Worm (Caenorhabditis elegans) whole organism, L4 larva: ENCODE measurements around the gene hira-1.

Experiments
- D1046.2 ChIP-seq: fragments of 200-800 bp; sonication (Bioruptor generic); IDR thresholded peaks from 2 replicates; pipeline ENCODE4 v1.3.6; 2022; ENCODE audit warnings: missing genetic modification characterization, missing compliant biosample characterization
- F26F4.8 ChIP-seq: fragments of 200-800 bp; sonication (Bioruptor generic); conservative IDR thresholded peaks from 2 replicates; pipeline ENCODE4 v1.3.6; 2022; ENCODE audit warnings: missing genetic modification characterization, missing compliant biosample characterization
- F37D6.2 ChIP-seq: sonication (generic microtip); optimal IDR thresholded peaks from 2 replicates; lab custom pipeline; 2016; ENCODE audit warnings: mild to moderate bottlenecking, missing genetic modification characterization, missing compliant biosample characterization
- R02D3.7 ChIP-seq: fragments of 150-350 bp; sonication (generic microtip); optimal IDR thresholded peaks from 3 replicates; lab custom pipeline; 2014; ENCODE audit warnings: missing biosample characterization, missing genetic modification characterization
- T26A8.4 ChIP-seq: fragments of 200-800 bp; sonication (Bioruptor generic); IDR thresholded peaks from 2 replicates; pipeline ENCODE4 v1.3.6; 2022; ENCODE audit warnings: missing genetic modification characterization, missing compliant biosample characterization
- Y5F2A.4 ChIP-seq: fragments of 200-800 bp; sonication (Bioruptor generic); optimal IDR thresholded peaks from 2 replicates; lab custom pipeline; 2018; ENCODE audit warnings: mild to moderate bottlenecking, missing genetic modification characterization, missing compliant biosample characterization
- ZK546.5 ChIP-seq, 2 experiments: sonication (generic microtip); optimal IDR thresholded peaks; 2 replicates each; lab custom pipeline; 2017; ENCODE audit warnings: missing biosample characterization in 2 of 2, missing genetic modification characterization in 2 of 2
- aly-2 ChIP-seq: sonication (generic microtip); optimal IDR thresholded peaks from 2 replicates; lab custom pipeline; 2018; ENCODE audit warnings: missing biosample characterization, missing genetic modification characterization
- ama-1 ChIP-seq: fragments of 150-350 bp; optimal IDR thresholded peaks from 2 replicates; lab custom pipeline; 2014; ENCODE audit warnings: inconsistent platforms, mixed read lengths
- ceh-20 ChIP-seq: fragments of 200-800 bp; sonication (Bioruptor generic); IDR thresholded peaks from 2 replicates; pipeline ENCODE4 v1.3.6; 2022; ENCODE audit warnings: missing genetic modification reagents, missing genetic modification characterization, missing compliant biosample characterization
- ceh-28 ChIP-seq: fragments of 150-350 bp; optimal IDR thresholded peaks from 2 replicates; lab custom pipeline; 2014; ENCODE audit warnings: missing biosample characterization, missing genetic modification reagents, missing genetic modification characterization
- ces-1 ChIP-seq: fragments of 150-350 bp; sonication (generic microtip); optimal IDR thresholded peaks from 4 replicates; lab custom pipeline; 2014; ENCODE audit warnings: missing biosample characterization, missing genetic modification reagents, missing genetic modification characterization
- daf-12 ChIP-seq: fragments of 150-350 bp; optimal IDR thresholded peaks from 2 replicates; lab custom pipeline; 2014; ENCODE audit warnings: missing biosample characterization, missing genetic modification reagents, missing genetic modification characterization
- daf-16 ChIP-seq, 3 experiments: sonication (generic microtip); optimal IDR thresholded peaks; 2 replicates each; lab custom pipeline; 2016 to 2017; ENCODE audit warnings: missing genetic modification characterization in 3 of 3, missing genetic modification reagents in 3 of 3, mild to moderate bottlenecking in 2 of 3, missing compliant biosample characterization in 2 of 3, missing biosample characterization in 1 of 3, moderate library complexity in 1 of 3
- daf-8 ChIP-seq: fragments of 200-800 bp; sonication (Bioruptor generic); IDR thresholded peaks from 2 replicates; pipeline ENCODE4 v1.3.6; 2022; ENCODE audit warnings: missing genetic modification characterization, missing compliant biosample characterization
- dmd-6 ChIP-seq: fragments of 200-800 bp; sonication (Bioruptor generic); IDR thresholded peaks from 2 replicates; pipeline ENCODE4 v1.3.6; 2022; ENCODE audit warnings: missing genetic modification reagents, missing genetic modification characterization, missing compliant biosample characterization
- dmd-8 ChIP-seq: fragments of 200-800 bp; sonication (Bioruptor generic); IDR thresholded peaks from 2 replicates; pipeline ENCODE4 v1.3.6; 2022; ENCODE audit warnings: missing genetic modification characterization, missing compliant biosample characterization
- dmd-9 ChIP-seq: fragments of 200-800 bp; sonication (Bioruptor generic); IDR thresholded peaks from 2 replicates; pipeline ENCODE4 v1.3.6; 2022; ENCODE audit warnings: missing genetic modification reagents, missing genetic modification characterization, missing compliant biosample characterization
- duxl-1 ChIP-seq: sonication (generic microtip); optimal IDR thresholded peaks from 2 replicates; lab custom pipeline; 2016; ENCODE audit warnings: mild to moderate bottlenecking, missing genetic modification characterization, moderate library complexity, missing compliant biosample characterization; ENCODE audit not compliant: poor library complexity
- dve-1 ChIP-seq: sonication (generic microtip); optimal IDR thresholded peaks from 2 replicates; lab custom pipeline; 2017; ENCODE audit warnings: antibody characterized with exemption, mild to moderate bottlenecking, missing genetic modification characterization, missing compliant biosample characterization; ENCODE audit not compliant: insufficient read depth
- egl-27 ChIP-seq: sonication (generic microtip); optimal IDR thresholded peaks from 3 replicates; lab custom pipeline; 2017; ENCODE audit warnings: missing biosample characterization, missing genetic modification reagents, missing genetic modification characterization
- fkh-10 ChIP-seq: fragments of 150-350 bp; optimal IDR thresholded peaks from 2 replicates; lab custom pipeline; 2014; ENCODE audit warnings: missing biosample characterization, missing genetic modification reagents, missing genetic modification characterization
- fos-1 ChIP-seq: fragments of 150-350 bp; optimal IDR thresholded peaks from 2 replicates; lab custom pipeline; 2014; ENCODE audit warnings: missing biosample characterization, missing genetic modification characterization
- hif-1 ChIP-seq, 2 experiments: sonication (generic microtip); optimal IDR thresholded peaks; 2 replicates each; lab custom pipeline; 2016 to 2017; ENCODE audit warnings: missing compliant biosample characterization in 2 of 2, missing genetic modification characterization in 2 of 2, missing genetic modification reagents in 2 of 2, missing genotype in 2 of 2, mild to moderate bottlenecking in 1 of 2
- jun-1 ChIP-seq: fragments of 150-350 bp; optimal IDR thresholded peaks from 2 replicates; lab custom pipeline; 2014; ENCODE audit warnings: missing biosample characterization, missing genetic modification reagents, missing genetic modification characterization
- lin-1 ChIP-seq: fragments of 200-800 bp; sonication (Bioruptor generic); IDR thresholded peaks from 2 replicates; pipeline ENCODE4 v1.3.6; 2022; ENCODE audit warnings: missing genetic modification reagents, missing genetic modification characterization, missing compliant biosample characterization
- lin-13 ChIP-seq: fragments of 150-350 bp; optimal IDR thresholded peaks from 2 replicates; lab custom pipeline; 2014; ENCODE audit warnings: missing biosample characterization, missing genetic modification reagents, missing genetic modification characterization
- lir-3 ChIP-seq: sonication (generic microtip); optimal IDR thresholded peaks from 2 replicates; lab custom pipeline; 2016; ENCODE audit warnings: mild to moderate bottlenecking, missing genetic modification characterization, missing compliant biosample characterization
- madf-5 ChIP-seq, 2 experiments: fragments of 200-800 bp; sonication (Bioruptor generic); IDR thresholded peaks; 2 replicates each; pipeline ENCODE4 v1.3.6; 2022; ENCODE audit warnings: missing compliant biosample characterization in 2 of 2, missing genetic modification characterization in 2 of 2
- mdl-1 ChIP-seq, 2 experiments: fragments of 150-350 bp in 1 of 2; sonication (generic microtip) in 1 of 2; optimal IDR thresholded peaks; 2 replicates each; lab custom pipeline; 2014 to 2017; ENCODE audit warnings: missing biosample characterization in 2 of 2, missing genetic modification characterization in 2 of 2
- mxl-3 ChIP-seq: fragments of 200-800 bp; sonication (Bioruptor generic); optimal IDR thresholded peaks from 2 replicates; lab custom pipeline; 2018; ENCODE audit warnings: mild to moderate bottlenecking, missing genetic modification characterization, missing compliant biosample characterization
- nhr-10 ChIP-seq: fragments of 150-350 bp; optimal IDR thresholded peaks from 2 replicates; lab custom pipeline; 2014; ENCODE audit warnings: missing biosample characterization, missing genetic modification characterization
- nhr-102 ChIP-seq: sonication (generic microtip); optimal IDR thresholded peaks from 2 replicates; lab custom pipeline; 2016; ENCODE audit warnings: mild to moderate bottlenecking, missing genetic modification characterization, moderate library complexity, missing compliant biosample characterization
- nhr-11 ChIP-seq: fragments of 150-350 bp; optimal IDR thresholded peaks from 2 replicates; lab custom pipeline; 2014; ENCODE audit warnings: missing biosample characterization, missing genetic modification characterization
- nhr-111 ChIP-seq: fragments of 200-800 bp; sonication (Bioruptor generic); optimal IDR thresholded peaks from 2 replicates; lab custom pipeline; 2018; ENCODE audit warnings: mild to moderate bottlenecking, missing genetic modification characterization, missing compliant biosample characterization
- nhr-237 ChIP-seq: sonication (generic microtip); optimal IDR thresholded peaks from 2 replicates; lab custom pipeline; 2017; ENCODE audit warnings: missing biosample characterization, missing genetic modification characterization
- nhr-28 ChIP-seq: fragments of 150-350 bp; optimal IDR thresholded peaks from 2 replicates; lab custom pipeline; 2014; ENCODE audit warnings: missing biosample characterization, missing genetic modification characterization
- nhr-48 ChIP-seq: sonication (generic microtip); optimal IDR thresholded peaks from 2 replicates; lab custom pipeline; 2016; ENCODE audit warnings: mild to moderate bottlenecking, missing genetic modification characterization, missing compliant biosample characterization
- nhr-76 ChIP-seq: fragments of 150-350 bp; optimal IDR thresholded peaks from 2 replicates; lab custom pipeline; 2014; ENCODE audit warnings: missing biosample characterization, missing genetic modification characterization
- php-3 ChIP-seq: fragments of 200-800 bp; sonication (Bioruptor generic); IDR thresholded peaks from 2 replicates; pipeline ENCODE4 v1.3.6; 2022; ENCODE audit warnings: missing genetic modification reagents, missing genetic modification characterization, missing compliant biosample characterization
- pqm-1 ChIP-seq: sonication (generic microtip); optimal IDR thresholded peaks from 2 replicates; lab custom pipeline; 2017; ENCODE audit warnings: missing biosample characterization, missing genetic modification characterization
- rbr-2 ChIP-seq: sonication (generic microtip); optimal IDR thresholded peaks from 2 replicates; lab custom pipeline; 2016; ENCODE audit warnings: missing genotype, missing genetic modification characterization, missing compliant biosample characterization
- skn-1 ChIP-seq: fragments of 150-350 bp; optimal IDR thresholded peaks from 2 replicates; lab custom pipeline; 2014; ENCODE audit warnings: missing biosample characterization, missing genetic modification characterization
- snpc-4 ChIP-seq: fragments of 150-350 bp; optimal IDR thresholded peaks from 2 replicates; lab custom pipeline; 2014; ENCODE audit warnings: missing biosample characterization, missing genetic modification characterization
- spr-1 ChIP-seq: sonication (generic microtip); optimal IDR thresholded peaks from 2 replicates; lab custom pipeline; 2016; ENCODE audit warnings: mild to moderate bottlenecking, missing genetic modification characterization, missing compliant biosample characterization
- spr-3 ChIP-seq: fragments of 200-800 bp; sonication (Bioruptor generic); optimal IDR thresholded peaks from 2 replicates; lab custom pipeline; 2018; ENCODE audit warnings: mild to moderate bottlenecking, missing genetic modification characterization, missing compliant biosample characterization
- tra-1 ChIP-seq: fragments of 200-800 bp; sonication (Bioruptor generic); IDR thresholded peaks from 2 replicates; pipeline ENCODE4 v1.3.6; 2022; ENCODE audit warnings: missing genetic modification reagents, missing genetic modification characterization, missing compliant biosample characterization
- unc-62 ChIP-seq, 3 experiments: fragments of 150-350 bp in 1 of 3; sonication (generic microtip); optimal IDR thresholded peaks in 2 of 3; peaks in 1 of 3; 1 replicate in 1 of 3; 2 replicates in 2 of 3; lab custom pipeline; 2014 to 2017; ENCODE audit warnings: missing biosample characterization in 3 of 3, missing genetic modification characterization in 3 of 3, missing genetic modification reagents in 3 of 3, missing genotype in 1 of 3
- vab-7 ChIP-seq: fragments of 200-800 bp; sonication (Bioruptor generic); IDR thresholded peaks from 2 replicates; pipeline ENCODE4 v1.3.6; 2022; ENCODE audit warnings: missing genetic modification reagents, missing genetic modification characterization, missing compliant biosample characterization
- zag-1 ChIP-seq: fragments of 150-350 bp; optimal IDR thresholded peaks from 2 replicates; lab custom pipeline; 2014; ENCODE audit warnings: missing biosample characterization, missing genetic modification characterization
- zip-11 ChIP-seq: fragments of 200-800 bp; sonication (Bioruptor generic); IDR thresholded peaks from 2 replicates; pipeline ENCODE4 v1.3.6; 2022; ENCODE audit warnings: missing genetic modification characterization, missing compliant biosample characterization
- zip-2 ChIP-seq: fragments of 150-350 bp; optimal IDR thresholded peaks from 2 replicates; lab custom pipeline; 2014; ENCODE audit warnings: missing biosample characterization, missing genetic modification characterization
- ztf-7 ChIP-seq: fragments of 150-350 bp; optimal IDR thresholded peaks from 2 replicates; lab custom pipeline; 2014; ENCODE audit warnings: missing biosample characterization, missing genetic modification characterization

The hira-1 gene

DNA sequence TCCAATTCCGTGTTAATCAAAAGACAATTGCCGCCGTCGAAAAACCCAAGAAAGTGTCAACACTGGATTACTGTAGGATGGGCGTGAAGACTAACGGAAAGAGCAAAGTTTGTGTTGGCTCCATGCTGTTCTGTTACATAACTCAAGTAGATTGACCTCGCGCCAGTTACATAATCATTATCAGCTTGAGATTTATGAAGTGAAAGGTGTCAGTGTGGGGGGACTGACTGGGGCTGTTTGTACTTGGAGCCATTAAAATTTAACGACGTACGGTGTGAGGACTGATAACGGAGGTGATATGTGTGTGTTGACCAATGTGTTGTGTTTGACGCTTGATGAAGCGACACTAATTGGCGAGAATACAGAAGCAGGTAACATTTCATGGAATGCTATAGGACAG is 44.2 kb upstream of the hira-1 start:
- TF ChIP-seq ama-1 (lab: Kevin White, UChicago), result no peak
- TF ChIP-seq duxl-1 (tag; lab: Kevin White, UChicago), result no peak
- no peak for TF ChIP-seq rbr-2 (tag; lab: Kevin White, UChicago)
- no peak for TF ChIP-seq lir-3 (tag; lab: Kevin White, UChicago)
- TF ChIP-seq zip-11 (GFP tag; lab: Robert Waterston, UW), result no peak
- peak; percentile 78 for TF ChIP-seq tra-1 (GFP tag; lab: Robert Waterston, UW)
- TF ChIP-seq dmd-9 (GFP tag; lab: Robert Waterston, UW), result no peak
- TF ChIP-seq mxl-3, result peak; percentile 33
- no peak for TF ChIP-seq skn-1 (tag; lab: Kevin White, UChicago)
- no peak for TF ChIP-seq D1046.2
- no peak for TF ChIP-seq spr-3
- TF ChIP-seq php-3 (GFP tag; lab: Robert Waterston, UW), result peak; percentile 98
- peak in 1 of 2 experiments; percentile 70 for TF ChIP-seq unc-62 (GFP tag; optimal IDR thresholded peaks at IDR 0.05 in 1 of 2; lab: Kevin White, UChicago)
- TF ChIP-seq unc-62 (tag; optimal IDR thresholded peaks at IDR 0.05; lab: Kevin White, UChicago), result no peak
- TF ChIP-seq mdl-1 (tag; optimal IDR thresholded peaks at IDR 0.05; lab: Kevin White, UChicago), result no peak
- TF ChIP-seq aly-2 (tag; lab: Kevin White, UChicago), result no peak
- TF ChIP-seq F26F4.8 (GFP tag; lab: Robert Waterston, UW), result no peak
- TF ChIP-seq ceh-20 (GFP tag; lab: Robert Waterston, UW), result peak; percentile 84
- TF ChIP-seq pqm-1 (tag; lab: Kevin White, UChicago), result peak; percentile 39
- 0 out of 2 replicates have a peak, but pooled peaks have one; percentile 22 for TF ChIP-seq lin-1 (GFP tag; lab: Robert Waterston, UW)
- TF ChIP-seq T26A8.4 (GFP tag; lab: Robert Waterston, UW), result no peak
- TF ChIP-seq vab-7 (GFP tag; lab: Robert Waterston, UW), result no peak
- TF ChIP-seq daf-16 (GFP tag; optimal IDR thresholded peaks at IDR 0.05; lab: Kevin White, UChicago), result no peak
- TF ChIP-seq daf-16 (tag; optimal IDR thresholded peaks at IDR 0.05; lab: Kevin White, UChicago), result peak; percentile 86
- no peak for TF ChIP-seq ztf-7 (tag; lab: Kevin White, UChicago)
- no peak for TF ChIP-seq madf-5 (GFP tag; IDR thresholded peaks at IDR 0.05; lab: Robert Waterston, UW)
- TF ChIP-seq nhr-28 (tag; lab: Kevin White, UChicago), result peak; percentile 48
- no peak for TF ChIP-seq F37D6.2 (tag; lab: Kevin White, UChicago)
- no peak for TF ChIP-seq ceh-28 (tag; lab: Kevin White, UChicago)
- no peak for TF ChIP-seq nhr-10 (tag; lab: Kevin White, UChicago)
- TF ChIP-seq egl-27 (tag; lab: Kevin White, UChicago), result no peak
- TF ChIP-seq hif-1 (tag; optimal IDR thresholded peaks at IDR 0.05; lab: Kevin White, UChicago), result no peak
- TF ChIP-seq zip-2, result no peak
- no peak for TF ChIP-seq jun-1 (tag; lab: Kevin White, UChicago)
- no peak for TF ChIP-seq zag-1 (tag; lab: Kevin White, UChicago)
- peak; percentile 65 for TF ChIP-seq dmd-6 (GFP tag; lab: Robert Waterston, UW)
- no peak for TF ChIP-seq spr-1
- no peak for TF ChIP-seq ZK546.5 (tag; optimal IDR thresholded peaks at IDR 0.05; lab: Kevin White, UChicago)
- no peak for TF ChIP-seq dmd-8 (GFP tag; lab: Robert Waterston, UW)
- TF ChIP-seq ces-1, result no peak
- no peak for TF ChIP-seq nhr-237 (tag; lab: Kevin White, UChicago)
- no peak for TF ChIP-seq nhr-76
- no peak for TF ChIP-seq nhr-48
- TF ChIP-seq fkh-10 (GFP tag; lab: Kevin White, UChicago), result no peak
- TF ChIP-seq nhr-111 (GFP tag; lab: Kevin White, UChicago), result no peak
- no peak for TF ChIP-seq R02D3.7 (tag; lab: Kevin White, UChicago)
- TF ChIP-seq daf-8 (GFP tag; lab: Robert Waterston, UW), result no peak
- no peak for TF ChIP-seq lin-13 (GFP tag; lab: Kevin White, UChicago)
- TF ChIP-seq fos-1 (tag; lab: Kevin White, UChicago), result no peak
- no peak for TF ChIP-seq snpc-4 (tag; lab: Kevin White, UChicago)
- TF ChIP-seq daf-12, result no peak
- TF ChIP-seq dve-1 (tag; lab: Kevin White, UChicago), result peak; percentile 71
- TF ChIP-seq nhr-102 (tag; lab: Kevin White, UChicago), result no peak
- no peak for TF ChIP-seq Y5F2A.4 (GFP tag; lab: Kevin White, UChicago)
- TF ChIP-seq nhr-11 (tag; lab: Kevin White, UChicago), result no peak
